Worm (Caenorhabditis elegans) whole organism, L1 larva: ENCODE data around the gene fbxa-29.

Source experiments
- blmp-1 ChIP-seq: fragments of 150-350 bp; optimal IDR thresholded peaks from 2 replicates; lab custom pipeline; 2014; ENCODE audit warnings: missing biosample characterization, missing genetic modification characterization
- hlh-4 ChIP-seq: sonication (generic microtip); optimal IDR thresholded peaks from 2 replicates; lab custom pipeline; 2016; ENCODE audit warnings: mild to moderate bottlenecking, missing genetic modification characterization, missing compliant biosample characterization
- lin-13 ChIP-seq: fragments of 150-350 bp; optimal IDR thresholded peaks from 2 replicates; lab custom pipeline; 2014; ENCODE audit warnings: missing biosample characterization, missing genetic modification reagents, missing genetic modification characterization
- nhr-12 ChIP-seq: sonication (generic microtip); optimal IDR thresholded peaks from 2 replicates; lab custom pipeline; 2017; ENCODE audit warnings: missing biosample characterization, missing genetic modification characterization
- nhr-20 ChIP-seq: sonication (generic microtip); optimal IDR thresholded peaks from 2 replicates; lab custom pipeline; 2016; ENCODE audit warnings: mild to moderate bottlenecking, missing genetic modification characterization, missing compliant biosample characterization
- tlp-1 ChIP-seq: fragments of 150-350 bp; optimal IDR thresholded peaks from 2 replicates; lab custom pipeline; 2014; ENCODE audit warnings: missing biosample characterization, missing genetic modification characterization

DNA sequence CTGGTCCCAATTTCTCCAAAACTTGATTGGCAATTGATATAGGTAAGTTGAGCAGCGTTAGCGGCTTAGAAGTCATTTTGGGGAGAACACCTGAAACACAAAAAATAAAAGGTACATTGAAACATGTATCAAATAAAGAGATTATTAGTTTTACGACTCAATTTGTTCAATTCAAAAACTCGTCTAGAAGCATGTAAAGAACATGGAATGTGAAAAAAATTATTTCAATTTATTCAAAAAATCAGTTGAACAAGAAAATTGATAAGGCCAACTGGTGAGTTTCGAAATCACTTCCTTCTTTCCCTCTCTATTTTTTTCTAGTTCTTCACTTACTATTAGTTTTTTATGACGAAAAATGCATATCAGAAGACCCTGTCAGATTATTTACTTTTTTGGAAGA, 2.0 kb upstream of the fbxa-29 start, which contains the start of gene fbxa-30:
- no peak for TF ChIP-seq lin-13 (GFP tag; lab: Kevin White, UChicago)
- no peak for TF ChIP-seq nhr-20 (tag; lab: Kevin White, UChicago)
- no peak for TF ChIP-seq hlh-4
- no peak for TF ChIP-seq blmp-1 (tag; lab: Kevin White, UChicago)
- TF ChIP-seq tlp-1 (tag; lab: Kevin White, UChicago) = no peak
- no peak for TF ChIP-seq nhr-12 (tag; lab: Kevin White, UChicago)
